Fruit fly (Drosophila melanogaster): Measurements from ENCODE around the gene CG3108.
A peak's percentile ranks its signal among the peaks of the same experiment; 100 is the strongest.

CG3108 gene

dm6 chrX:5781520-5781919 lies at the start of gene CG3108:
Gene CG3108 (minus strand): TSS chrX:5781620.
- TF ChIP-seq Hr96 (GFP tag; optimal IDR thresholded peaks at IDR 0.05) = no peak
- TF ChIP-seq CG5204 (GFP tag; optimal IDR thresholded peaks at IDR 0.05) = no peak
- no peak for TF ChIP-seq CG12768 (GFP tag; optimal IDR thresholded peaks at IDR 0.05)
- TF ChIP-seq cic (GFP tag; optimal IDR thresholded peaks at IDR 0.05) = no peak
- no peak for TF ChIP-seq CG11617 (GFP tag; optimal IDR thresholded peaks at IDR 0.05)
- TF ChIP-seq bab1 (GFP tag; optimal IDR thresholded peaks at IDR 0.05) = no peak
- TF ChIP-seq CG33017 (tag; optimal IDR thresholded peaks at IDR 0.05) = no peak
- no peak for TF ChIP-seq CG1620 (GFP tag; optimal IDR thresholded peaks at IDR 0.05)
- no peak for TF ChIP-seq ovo (GFP tag; optimal IDR thresholded peaks at IDR 0.05)
- TF ChIP-seq cnc (optimal IDR thresholded peaks at IDR 0.05) = no peak
- no peak for TF ChIP-seq Crg-1 (GFP tag; optimal IDR thresholded peaks at IDR 0.05)
- no peak for TF ChIP-seq kay (GFP tag; ENCODE audit: borderline replicate concordance)
- no peak for TF ChIP-seq tj (GFP tag; optimal IDR thresholded peaks at IDR 0.05)
- TF ChIP-seq CG7045 (GFP tag; optimal IDR thresholded peaks at IDR 0.05) = no peak
- TF ChIP-seq CG7101 (tag; optimal IDR thresholded peaks at IDR 0.05) = no peak
- no peak for TF ChIP-seq pad (GFP tag; optimal IDR thresholded peaks at IDR 0.05)
- no peak for TF ChIP-seq CG14711 (tag; optimal IDR thresholded peaks at IDR 0.05)
- no peak for TF ChIP-seq Mnt (GFP tag; optimal IDR thresholded peaks at IDR 0.05)
- no peak for TF ChIP-seq Clk (GFP tag; optimal IDR thresholded peaks at IDR 0.05)

- no peak for TF ChIP-seq kay (GFP tag; ENCODE audit: borderline replicate concordance)
- no peak for TF ChIP-seq CG1620 (GFP tag; optimal IDR thresholded peaks at IDR 0.05)
- TF ChIP-seq cic (GFP tag; optimal IDR thresholded peaks at IDR 0.05) = no peak
- no peak for TF ChIP-seq CG11617 (GFP tag; optimal IDR thresholded peaks at IDR 0.05)
- TF ChIP-seq toe (GFP tag; optimal IDR thresholded peaks at IDR 0.05) = no peak
- no peak for TF ChIP-seq Crg-1 (GFP tag; optimal IDR thresholded peaks at IDR 0.05)
- no peak for TF ChIP-seq CG12768 (GFP tag; optimal IDR thresholded peaks at IDR 0.05)
- no peak for TF ChIP-seq Hr96 (GFP tag; optimal IDR thresholded peaks at IDR 0.05)
- no peak for TF ChIP-seq pad (GFP tag; optimal IDR thresholded peaks at IDR 0.05)
- no peak for TF ChIP-seq CG14711 (tag; optimal IDR thresholded peaks at IDR 0.05)
- TF ChIP-seq CG7101 (tag; optimal IDR thresholded peaks at IDR 0.05) = no peak
Observed at dm6 chrX:5819972-5820371, 38.6 kb upstream of the CG3108 start.

DNA sequence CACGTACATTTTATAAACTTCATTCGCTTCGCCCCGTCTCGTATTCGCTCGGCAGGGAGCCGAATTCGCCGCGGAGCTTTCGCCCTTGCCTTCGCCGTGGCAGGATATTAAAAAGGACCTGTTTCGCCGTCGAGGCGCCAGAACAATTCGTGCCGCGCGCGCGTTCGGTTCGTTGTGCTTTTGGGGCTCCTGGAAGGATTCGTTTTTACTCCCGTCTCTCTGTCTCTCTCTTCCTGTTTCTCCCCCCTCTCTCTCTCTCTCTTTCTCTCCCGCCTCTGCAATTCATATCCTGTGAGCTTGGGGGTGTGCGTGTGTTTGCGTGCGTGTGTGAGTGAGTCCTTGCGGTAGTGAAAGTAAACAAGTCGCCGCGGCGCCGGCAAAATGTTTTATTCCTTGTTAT lies 37.0 kb upstream of the CG3108 start, which contains the start of gene CG15765:
TSS of gene CG15765 (plus strand) at position 132 of the 400 bp plus-strand sequence.
- TF ChIP-seq ovo (GFP tag; optimal IDR thresholded peaks at IDR 0.05) (no peak), CG5204 (GFP tag; optimal IDR thresholded peaks at IDR 0.05) (no peak), pad (GFP tag; optimal IDR thresholded peaks at IDR 0.05) (no peak), CG12768 (GFP tag; optimal IDR thresholded peaks at IDR 0.05) (no peak), tj (GFP tag; optimal IDR thresholded peaks at IDR 0.05) (no peak), cnc (optimal IDR thresholded peaks at IDR 0.05) (no peak), kay (GFP tag; ENCODE audit: borderline replicate concordance) (no peak), CG11617 (GFP tag; optimal IDR thresholded peaks at IDR 0.05) (no peak), CG7045 (GFP tag; optimal IDR thresholded peaks at IDR 0.05) (no peak), bab1 (GFP tag; optimal IDR thresholded peaks at IDR 0.05) (no peak), Mnt (GFP tag; optimal IDR thresholded peaks at IDR 0.05) (no peak), cic (GFP tag; optimal IDR thresholded peaks at IDR 0.05) (no peak), CG33017 (tag; optimal IDR thresholded peaks at IDR 0.05) (no peak), CG14711 (tag; optimal IDR thresholded peaks at IDR 0.05) (no peak), Crg-1 (GFP tag; optimal IDR thresholded peaks at IDR 0.05) (no peak)

dm6 chrX:5817191-5817590 lies 35.8 kb upstream of the CG3108 start:
- TF ChIP-seq kay (GFP tag; ENCODE audit: borderline replicate concordance) (no peak), CG1620 (GFP tag; optimal IDR thresholded peaks at IDR 0.05) (no peak), cnc (optimal IDR thresholded peaks at IDR 0.05) (no peak), Mnt (GFP tag; optimal IDR thresholded peaks at IDR 0.05) (no peak), CG7101 (tag; optimal IDR thresholded peaks at IDR 0.05) (no peak), Hr96 (GFP tag; optimal IDR thresholded peaks at IDR 0.05) (no peak), Clk (GFP tag; optimal IDR thresholded peaks at IDR 0.05) (no peak), CG11617 (GFP tag; optimal IDR thresholded peaks at IDR 0.05) (no peak)

DNA sequence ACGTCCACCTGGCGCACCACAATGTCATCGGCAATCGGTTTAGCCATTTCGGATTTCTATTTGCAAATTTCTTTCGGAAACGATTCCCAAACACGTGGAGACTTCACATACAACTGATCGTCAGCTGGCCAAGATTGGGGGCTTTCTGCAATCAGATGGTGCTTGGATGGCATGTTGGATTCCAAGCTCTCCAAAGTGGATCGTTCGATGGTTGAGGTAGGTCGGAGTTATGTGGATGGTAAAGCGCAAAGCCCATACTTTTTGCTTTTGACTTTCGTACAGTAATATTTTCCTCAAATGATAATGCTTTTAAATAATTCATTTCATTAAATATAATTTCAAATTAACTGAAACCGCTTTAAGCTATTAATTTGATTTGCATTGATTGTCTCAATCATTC lies 34.3 kb upstream of the CG3108 start, which contains the start of gene AgmNAT:
TSS of gene AgmNAT (minus strand) at position 101 of the 400 bp plus-strand sequence.
- no peak for TF ChIP-seq cic (GFP tag; optimal IDR thresholded peaks at IDR 0.05)
- TF ChIP-seq Mnt (GFP tag; optimal IDR thresholded peaks at IDR 0.05) = peak; percentile 45
- no peak for TF ChIP-seq CG11617 (GFP tag; optimal IDR thresholded peaks at IDR 0.05)

DNA sequence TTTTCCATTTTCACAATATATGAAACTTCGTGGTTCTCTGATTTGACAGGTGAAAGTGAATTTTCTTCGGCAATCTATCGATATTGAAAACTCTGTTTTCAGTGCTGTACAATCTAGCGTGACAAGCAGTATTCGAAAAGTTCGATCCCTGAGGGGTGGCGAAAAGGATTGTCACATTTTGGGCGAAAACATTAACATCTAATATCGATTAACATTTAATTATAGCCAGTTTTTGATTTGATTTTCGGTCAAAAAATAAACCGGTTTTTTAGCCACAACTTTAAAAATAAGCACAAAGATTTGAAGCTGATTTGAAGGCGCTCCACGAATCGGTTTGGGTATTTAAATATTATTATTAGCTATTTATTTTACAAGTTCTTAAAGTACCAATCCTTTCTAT lies 31.5 kb upstream of the CG3108 start, which contains the start of gene CG44329:
TSS of gene CG44329 (minus strand) at position 101 of the 400 bp plus-strand sequence.
- TF ChIP-seq Hr96 (GFP tag; optimal IDR thresholded peaks at IDR 0.05) (no peak), Clk (GFP tag; optimal IDR thresholded peaks at IDR 0.05) (no peak)

DNA sequence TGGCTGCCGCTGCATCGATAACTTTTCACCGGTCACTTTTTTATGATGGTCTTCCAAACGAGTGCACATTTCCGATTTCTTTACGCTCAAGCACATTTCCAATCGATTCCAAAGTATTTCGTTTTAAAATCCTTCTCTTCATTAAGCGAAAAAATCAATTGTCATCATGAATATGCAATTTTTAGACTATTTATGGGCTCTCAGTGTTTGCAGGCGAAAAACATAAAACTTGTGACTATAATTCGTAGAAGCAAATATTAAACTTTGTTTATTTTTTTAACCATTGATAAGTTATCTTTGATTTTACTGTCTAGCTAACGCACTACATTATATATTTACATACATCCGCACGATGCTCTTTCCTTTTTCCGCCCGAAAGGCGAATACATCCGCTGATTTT lies 27.2 kb upstream of the CG3108 start, which contains the start of gene Prosbeta2R1:
TSS of gene Prosbeta2R1 (plus strand) at position 301 of the 400 bp plus-strand sequence.
- TF ChIP-seq CG7101 (tag; optimal IDR thresholded peaks at IDR 0.05) = no peak
- TF ChIP-seq kay (GFP tag; ENCODE audit: borderline replicate concordance) = no peak
- no peak for TF ChIP-seq CG11617 (GFP tag; optimal IDR thresholded peaks at IDR 0.05)
- TF ChIP-seq CG5204 (GFP tag; optimal IDR thresholded peaks at IDR 0.05) = no peak
- TF ChIP-seq CG1620 (GFP tag; optimal IDR thresholded peaks at IDR 0.05) = no peak
- TF ChIP-seq CG7045 (GFP tag; optimal IDR thresholded peaks at IDR 0.05) = no peak
- no peak for TF ChIP-seq bab1 (GFP tag; optimal IDR thresholded peaks at IDR 0.05)
- TF ChIP-seq cnc (optimal IDR thresholded peaks at IDR 0.05) = no peak
- TF ChIP-seq pad (GFP tag; optimal IDR thresholded peaks at IDR 0.05) = no peak
- TF ChIP-seq CG12768 (GFP tag; optimal IDR thresholded peaks at IDR 0.05) = no peak
- no peak for TF ChIP-seq Crg-1 (GFP tag; optimal IDR thresholded peaks at IDR 0.05)
